In genomic region chr3R:8992928-8993579, dm6 we compare ENCODE assay signal across 1 fruit fly cellular context.
TF ChIP-seq lines count a peak whose summit lies in the region.

TSS of gene CG11975 (plus strand) at chr3R:8993253.

TF ChIP-seq in whole organism, embryonic, 481 proteins besides CTCF, POLR2A, EP300 and RAD21 (continued from another document and continues in another):
- TF ChIP-seq Asciz (GFP tag; optimal IDR thresholded peaks at IDR 0.05; lab: Kevin White, UChicago) (no peak), ranshi (GFP tag; IDR thresholded peaks at IDR 0.05; lab: Robert Waterston, UW) (0 out of 2 replicates have a peak, but pooled peaks have one; percentile 53), grau (tag; optimal IDR thresholded peaks at IDR 0.05; lab: Kevin White, UChicago) (peak; percentile 67), CG34422 (GFP tag; IDR thresholded peaks at IDR 0.05; lab: Robert Waterston, UW) (peak; percentile 69; the same call in 1 of the 3 replicates), CG3726 (GFP tag; IDR thresholded peaks at IDR 0.05; lab: Robert Waterston, UW) (no peak), tx (GFP tag; optimal IDR thresholded peaks at IDR 0.05; lab: Kevin White, UChicago) (peak; percentile 86), al (GFP tag; IDR thresholded peaks at IDR 0.05; lab: Robert Waterston, UW) (peak; percentile 73), gsb-n (tag; optimal IDR thresholded peaks at IDR 0.05; lab: Kevin White, UChicago) (no peak), CG15269 (tag; optimal IDR thresholded peaks at IDR 0.05; lab: Kevin White, UChicago) (no peak), Dek (tag; optimal IDR thresholded peaks at IDR 0.05; lab: Kevin White, UChicago) (peak; percentile 57), unc-4 (GFP tag; IDR thresholded peaks at IDR 0.05; lab: Robert Waterston, UW; ENCODE audit: partially characterized antibody) (peak; percentile 77), CG30403 (GFP tag; optimal IDR thresholded peaks at IDR 0.05; lab: Kevin White, UChicago) (peak; percentile 91), trem (tag; optimal IDR thresholded peaks at IDR 0.05; lab: Kevin White, UChicago) (peak; percentile 74), Pdp1 (GFP tag; optimal IDR thresholded peaks at IDR 0.05; lab: Kevin White, UChicago) (peak; percentile 83 to 96), Bgb (GFP tag; IDR thresholded peaks at IDR 0.05; lab: Robert Waterston, UW; ENCODE audit: partially characterized antibody) (peak; percentile 66), CG31365 (tag; optimal IDR thresholded peaks at IDR 0.05; lab: Kevin White, UChicago) (no peak), CrebB (tag; optimal IDR thresholded peaks at IDR 0.05; lab: Kevin White, UChicago) (no peak), CG7928 (GFP tag; optimal IDR thresholded peaks at IDR 0.05; lab: Kevin White, UChicago) (no peak), crp (GFP tag; optimal IDR thresholded peaks at IDR 0.05; lab: Kevin White, UChicago) (peak in 1 of 2 experiments; percentile 35), Bteb2 (GFP tag; optimal IDR thresholded peaks at IDR 0.05; lab: Kevin White, UChicago) (peak; percentile 62), CG18764 (GFP tag; optimal IDR thresholded peaks at IDR 0.05; lab: Kevin White, UChicago) (peak; percentile 62), unpg (GFP tag; optimal IDR thresholded peaks at IDR 0.05; lab: Kevin White, UChicago) (no peak), nerfin-1 (tag; optimal IDR thresholded peaks at IDR 0.05; lab: Kevin White, UChicago) (peak; percentile 91), pros (GFP tag; optimal IDR thresholded peaks at IDR 0.05; lab: Kevin White, UChicago) (peak; percentile 47), ap (GFP tag; IDR thresholded peaks at IDR 0.05; lab: Robert Waterston, UW) (0 out of 2 replicates have a peak, but pooled peaks have one; percentile 5), knrl (GFP tag; IDR thresholded peaks at IDR 0.05; lab: Robert Waterston, UW; ENCODE audit: partially characterized antibody) (peak; percentile 77), hb (GFP tag; IDR thresholded peaks at IDR 0.05; lab: Robert Waterston, UW; ENCODE audit: partially characterized antibody) (0 out of 3 replicates have a peak, but pooled peaks have one; percentile 11), CG1603 (tag; optimal IDR thresholded peaks at IDR 0.05; lab: Kevin White, UChicago) (no peak), CG10543 (GFP tag; optimal IDR thresholded peaks at IDR 0.05; lab: Kevin White, UChicago) (peak; percentile 47), salm (tag; optimal IDR thresholded peaks at IDR 0.05; lab: Kevin White, UChicago) (no peak), dimm (GFP tag; IDR thresholded peaks at IDR 0.05; lab: Robert Waterston, UW) (no peak), bab2 (GFP tag; optimal IDR thresholded peaks at IDR 0.05; lab: Kevin White, UChicago) (peak; percentile 74), pnt (GFP tag; optimal IDR thresholded peaks at IDR 0.05; lab: Kevin White, UChicago) (peak; percentile 68), amos (GFP tag; IDR thresholded peaks at IDR 0.05; lab: Robert Waterston, UW; ENCODE audit: partially characterized antibody) (peak; percentile 64), Trl (optimal IDR thresholded peaks at IDR 0.05; lab: Kevin White, UChicago) (no peak), Trl (GFP tag; optimal IDR thresholded peaks at IDR 0.05; lab: Kevin White, UChicago) (peak; percentile 92), pzg (GFP tag; optimal IDR thresholded peaks at IDR 0.05; lab: Kevin White, UChicago) (peak; percentile 78), CG2875 (GFP tag; optimal IDR thresholded peaks at IDR 0.05; lab: Kevin White, UChicago) (no peak), prd (optimal IDR thresholded peaks at IDR 0.05; lab: Kevin White, UChicago) (no peak), prd (GFP tag; IDR thresholded peaks at IDR 0.05; lab: Robert Waterston, UW) (peak; percentile 55), zf30C (GFP tag; optimal IDR thresholded peaks at IDR 0.05; lab: Kevin White, UChicago) (no peak), psq (GFP tag; optimal IDR thresholded peaks at IDR 0.05; lab: Kevin White, UChicago) (peak; percentile 35), CG5180 (GFP tag; optimal IDR thresholded peaks at IDR 0.05; lab: Kevin White, UChicago) (no peak), zfh2 (GFP tag; optimal IDR thresholded peaks at IDR 0.05; lab: Kevin White, UChicago) (peak; percentile 90), Ets97D (GFP tag; optimal IDR thresholded peaks at IDR 0.05; lab: Kevin White, UChicago) (peak; percentile 82), abd-A (tag; optimal IDR thresholded peaks at IDR 0.05; lab: Kevin White, UChicago) (no peak), CG12219 (GFP tag; optimal IDR thresholded peaks at IDR 0.05; lab: Kevin White, UChicago) (no peak), E2f2 (GFP tag; IDR thresholded peaks at IDR 0.05; lab: Robert Waterston, UW) (peak; percentile 38; the same call in 1 of the 2 replicates), Nf-YB (GFP tag; optimal IDR thresholded peaks at IDR 0.05; lab: Kevin White, UChicago) (peak; percentile 21), CG10267 (tag; optimal IDR thresholded peaks at IDR 0.05; lab: Kevin White, UChicago) (peak; percentile 99), zfh1 (GFP tag; IDR thresholded peaks at IDR 0.05; lab: Robert Waterston, UW) (peak; percentile 58), CG17568 (GFP tag; optimal IDR thresholded peaks at IDR 0.05; lab: Kevin White, UChicago) (no peak), Hr78 (GFP tag; optimal IDR thresholded peaks at IDR 0.05; lab: Kevin White, UChicago) (no peak), ssp (GFP tag; IDR thresholded peaks at IDR 0.05; lab: Robert Waterston, UW) (0 out of 2 replicates have a peak, but pooled peaks have one; percentile 38), CG1233 (GFP tag; optimal IDR thresholded peaks at IDR 0.05; lab: Kevin White, UChicago) (peak; percentile 48), dysf (GFP tag; IDR thresholded peaks at IDR 0.05; lab: Robert Waterston, UW) (peak; percentile 70), CG10979 (tag; optimal IDR thresholded peaks at IDR 0.05; lab: Kevin White, UChicago) (peak; percentile 57), CG18262 (tag; optimal IDR thresholded peaks at IDR 0.05; lab: Kevin White, UChicago) (peak; percentile 70), CG9609 (GFP tag; optimal IDR thresholded peaks at IDR 0.05; lab: Kevin White, UChicago) (peak; percentile 79), Abd-B (GFP tag; optimal IDR thresholded peaks at IDR 0.05; lab: Kevin White, UChicago) (no peak), usp (GFP tag; optimal IDR thresholded peaks at IDR 0.05; lab: Kevin White, UChicago) (no peak), CG9215 (GFP tag; IDR thresholded peaks at IDR 0.05; lab: Robert Waterston, UW) (peak; percentile 79), CG6175 (GFP tag; IDR thresholded peaks at IDR 0.05; lab: Robert Waterston, UW) (no peak), B-H2 (GFP tag; optimal IDR thresholded peaks at IDR 0.05; lab: Kevin White, UChicago) (no peak), CG8359 (GFP tag; optimal IDR thresholded peaks at IDR 0.05; lab: Kevin White, UChicago; ENCODE audit: borderline replicate concordance) (no peak), Mes4 (GFP tag; optimal IDR thresholded peaks at IDR 0.05; lab: Kevin White, UChicago) (peak; percentile 69), vfl (GFP tag; optimal IDR thresholded peaks at IDR 0.05; lab: Kevin White, UChicago) (peak; percentile 86), CG7987 (GFP tag; optimal IDR thresholded peaks at IDR 0.05; lab: Kevin White, UChicago) (peak; percentile 44), Tbp (GFP tag; optimal IDR thresholded peaks at IDR 0.05; lab: Kevin White, UChicago) (no peak), Meics (GFP tag; optimal IDR thresholded peaks at IDR 0.05; lab: Kevin White, UChicago) (peak; percentile 57), CG7745 (tag; optimal IDR thresholded peaks at IDR 0.05; lab: Kevin White, UChicago) (no peak), NfI (GFP tag; optimal IDR thresholded peaks at IDR 0.05; lab: Kevin White, UChicago) (peak; percentile 68), wdn (GFP tag; IDR thresholded peaks at IDR 0.05; lab: Robert Waterston, UW) (peak; percentile 24; the same call in 1 of the 2 replicates), Dad (GFP tag; optimal IDR thresholded peaks at IDR 0.05; lab: Kevin White, UChicago) (peak; percentile 70), Ssrp (tag; optimal IDR thresholded peaks at IDR 0.05; lab: Kevin White, UChicago) (peak; percentile 41), CG13296 (GFP tag; optimal IDR thresholded peaks at IDR 0.05; lab: Kevin White, UChicago) (no peak), CG3847 (GFP tag; IDR thresholded peaks at IDR 0.05; lab: Robert Waterston, UW) (peak; percentile 86), pita (GFP tag; optimal IDR thresholded peaks at IDR 0.05; lab: Kevin White, UChicago) (no peak), Antp (GFP tag; optimal IDR thresholded peaks at IDR 0.05; lab: Kevin White, UChicago) (peak; percentile 82), corto (GFP tag; optimal IDR thresholded peaks at IDR 0.05; lab: Kevin White, UChicago) (no peak), shn (GFP tag; optimal IDR thresholded peaks at IDR 0.05; lab: Kevin White, UChicago) (peak; percentile 88), CG32767 (GFP tag; IDR thresholded peaks at IDR 0.05; lab: Robert Waterston, UW) (no peak), Neu2 (GFP tag; optimal IDR thresholded peaks at IDR 0.05; lab: Kevin White, UChicago; ENCODE audit: borderline replicate concordance) (peak; percentile 40), tap (tag; optimal IDR thresholded peaks at IDR 0.05; lab: Kevin White, UChicago) (no peak), CG1024 (GFP tag; IDR thresholded peaks at IDR 0.05; lab: Robert Waterston, UW) (no peak), Gsc (GFP tag; IDR thresholded peaks at IDR 0.05; lab: Robert Waterston, UW) (no peak), CG11504 (tag; optimal IDR thresholded peaks at IDR 0.05; lab: Kevin White, UChicago) (no peak), NC2α (GFP tag; optimal IDR thresholded peaks at IDR 0.05; lab: Kevin White, UChicago) (peak; percentile 22), Dref (GFP tag; IDR thresholded peaks at IDR 0.05; lab: Robert Waterston, UW) (peak; percentile 67), CG17361 (GFP tag; IDR thresholded peaks at IDR 0.05; lab: Robert Waterston, UW) (peak; percentile 80), CG7357 (GFP tag; IDR thresholded peaks at IDR 0.05; lab: Robert Waterston, UW) (no peak), Xbp1 (GFP tag; optimal IDR thresholded peaks at IDR 0.05; lab: Kevin White, UChicago) (peak; percentile 78), CG9727 (GFP tag; optimal IDR thresholded peaks at IDR 0.05; lab: Kevin White, UChicago) (peak; percentile 60), CG12659 (GFP tag; optimal IDR thresholded peaks at IDR 0.05; lab: Kevin White, UChicago) (peak; percentile 83), sisA (GFP tag; IDR thresholded peaks at IDR 0.05; lab: Robert Waterston, UW) (peak; percentile 63), CG33213 (GFP tag; optimal IDR thresholded peaks at IDR 0.05; lab: Kevin White, UChicago) (peak; percentile 63), CG17186 (GFP tag; optimal IDR thresholded peaks at IDR 0.05; lab: Kevin White, UChicago) (no peak), Blimp-1 (GFP tag; optimal IDR thresholded peaks at IDR 0.05; lab: Kevin White, UChicago) (no peak), CG10431 (GFP tag; optimal IDR thresholded peaks at IDR 0.05; lab: Kevin White, UChicago) (no peak), CG11398 (GFP tag; optimal IDR thresholded peaks at IDR 0.05; lab: Kevin White, UChicago) (peak; percentile 60), CG6254 (GFP tag; optimal IDR thresholded peaks at IDR 0.05; lab: Kevin White, UChicago) (no peak), dmrt11E (tag; optimal IDR thresholded peaks at IDR 0.05; lab: Kevin White, UChicago) (peak; percentile 59), CG1832 (GFP tag; optimal IDR thresholded peaks at IDR 0.05; lab: Kevin White, UChicago) (no peak), CG9932 (GFP tag; IDR thresholded peaks at IDR 0.05; lab: Robert Waterston, UW) (peak; percentile 91), lov (optimal IDR thresholded peaks at IDR 0.05; lab: Kevin White, UChicago) (no peak), lov (GFP tag; IDR thresholded peaks at IDR 0.05; lab: Robert Waterston, UW) (no peak), CG12744 (GFP tag; optimal IDR thresholded peaks at IDR 0.05; lab: Kevin White, UChicago) (peak; percentile 75), crol (GFP tag; IDR thresholded peaks at IDR 0.05; lab: Robert Waterston, UW) (no peak), CG13775 (GFP tag; optimal IDR thresholded peaks at IDR 0.05; lab: Kevin White, UChicago) (peak; percentile 86), toy (GFP tag; IDR thresholded peaks at IDR 0.05; lab: Robert Waterston, UW) (no peak), Fer1 (GFP tag; optimal IDR thresholded peaks at IDR 0.05; lab: Kevin White, UChicago) (peak; percentile 64), kay (GFP tag; optimal IDR thresholded peaks at IDR 0.05; lab: Kevin White, UChicago) (peak; percentile 49), Awh (GFP tag; IDR thresholded peaks at IDR 0.05; lab: Robert Waterston, UW) (0 out of 2 replicates have a peak, but pooled peaks have one; percentile 44), Spps (tag; optimal IDR thresholded peaks at IDR 0.05; lab: Kevin White, UChicago) (peak; percentile 4), chn (GFP tag; optimal IDR thresholded peaks at IDR 0.05; lab: Kevin White, UChicago) (peak; percentile 95), CG6791 (GFP tag; IDR thresholded peaks at IDR 0.05; lab: Robert Waterston, UW; ENCODE audit: partially characterized antibody) (peak; percentile 65; the same call in 2 of the 3 replicates), HLH3B (GFP tag; IDR thresholded peaks at IDR 0.05; lab: Robert Waterston, UW) (peak; percentile 25; the same call in 1 of the 2 replicates), tna (GFP tag; IDR thresholded peaks at IDR 0.05; lab: Robert Waterston, UW; ENCODE audit: partially characterized antibody) (no peak), NC2β (GFP tag; optimal IDR thresholded peaks at IDR 0.05; lab: Kevin White, UChicago) (peak; percentile 72), CG11085 (GFP tag; IDR thresholded peaks at IDR 0.05; lab: Robert Waterston, UW) (peak; percentile 47; the same call in 1 of the 2 replicates), CG30431 (GFP tag; optimal IDR thresholded peaks at IDR 0.05; lab: Kevin White, UChicago) (peak; percentile 30), pfk (GFP tag; optimal IDR thresholded peaks at IDR 0.05; lab: Kevin White, UChicago) (no peak), p53 (GFP tag; optimal IDR thresholded peaks at IDR 0.05; lab: Kevin White, UChicago) (peak; percentile 31), gce (GFP tag; IDR thresholded peaks at IDR 0.05; lab: Robert Waterston, UW) (no peak), stc (GFP tag; IDR thresholded peaks at IDR 0.05; lab: Robert Waterston, UW) (no peak), CG12769 (tag; optimal IDR thresholded peaks at IDR 0.05; lab: Kevin White, UChicago) (no peak), Dbx (GFP tag; IDR thresholded peaks at IDR 0.05; lab: Robert Waterston, UW) (peak; percentile 81; the same call in 2 of the 3 replicates), dpn (GFP tag; optimal IDR thresholded peaks at IDR 0.05; lab: Kevin White, UChicago) (peak; percentile 85 to 90), CoRest (tag; optimal IDR thresholded peaks at IDR 0.05; lab: Kevin White, UChicago) (peak; percentile 74), Nf-YC (tag; optimal IDR thresholded peaks at IDR 0.05; lab: Kevin White, UChicago) (no peak), esg (GFP tag; conservative IDR thresholded peaks at IDR 0.05; lab: Robert Waterston, UW) (peak; percentile 17)
